Fruit fly (Drosophila melanogaster): ENCODE results near the gene Ns3.

Ns3 gene

DNA sequence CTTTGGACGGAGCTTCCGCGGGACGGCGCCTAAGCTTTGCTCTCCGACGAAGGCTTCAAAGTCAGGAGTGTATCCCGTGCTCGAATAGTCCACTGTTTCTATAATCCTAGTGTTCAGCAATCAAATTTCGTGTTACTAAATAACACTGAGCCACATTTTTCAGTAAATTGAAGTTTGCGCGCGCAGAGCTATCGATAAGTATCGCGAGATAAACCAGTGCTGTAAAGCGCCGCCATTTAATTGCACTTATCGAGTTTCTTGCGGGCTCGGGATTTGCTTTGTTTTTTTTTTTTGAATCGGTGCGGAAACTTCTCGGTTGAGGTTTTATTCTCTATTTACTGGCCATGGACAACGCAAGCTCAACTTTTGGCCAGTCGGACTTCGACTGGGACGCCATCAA, 12.8 kb upstream of the Ns3 start, which contains the start of the genes Rab27 and mei-38 (continued):
- TF ChIP-seq shn (GFP tag; optimal IDR thresholded peaks at IDR 0.05) = no peak
- no peak for TF ChIP-seq hb (GFP tag; IDR thresholded peaks at IDR 0.05; ENCODE audit: partially characterized antibody)
- TF ChIP-seq CG7745 (tag; optimal IDR thresholded peaks at IDR 0.05) = no peak
- peak; percentile 8 for TF ChIP-seq CoRest (tag; optimal IDR thresholded peaks at IDR 0.05)
- peak; percentile 65 for TF ChIP-seq sens (GFP tag)
- peak; percentile 70 for TF ChIP-seq pzg (GFP tag; optimal IDR thresholded peaks at IDR 0.05)
- TF ChIP-seq CG4820 (GFP tag; optimal IDR thresholded peaks at IDR 0.05) = peak; percentile 12
- TF ChIP-seq nmo (GFP tag; optimal IDR thresholded peaks at IDR 0.05) = no peak
- TF ChIP-seq gfzf (GFP tag; optimal IDR thresholded peaks at IDR 0.05) = peak; percentile 57
- no peak for TF ChIP-seq CG9817 (tag; optimal IDR thresholded peaks at IDR 0.05)
- no peak for TF ChIP-seq CG1529 (GFP tag; optimal IDR thresholded peaks at IDR 0.05)
- no peak for TF ChIP-seq CG17912 (GFP tag; optimal IDR thresholded peaks at IDR 0.05)
- no peak for TF ChIP-seq dan (GFP tag; IDR thresholded peaks at IDR 0.05)
- TF ChIP-seq Stat92E (GFP tag; optimal IDR thresholded peaks at IDR 0.05) = no peak
- TF ChIP-seq CG33213 (GFP tag; optimal IDR thresholded peaks at IDR 0.05) = no peak
- TF ChIP-seq ara (GFP tag; IDR thresholded peaks at IDR 0.05) = no peak
- TF ChIP-seq CG9437 (GFP tag; optimal IDR thresholded peaks at IDR 0.05) = no peak
- no peak for TF ChIP-seq sima (GFP tag; optimal IDR thresholded peaks at IDR 0.05)
- no peak for TF ChIP-seq Hmr (GFP tag; optimal IDR thresholded peaks at IDR 0.05)
- no peak for TF ChIP-seq Nf-YA (GFP tag; IDR thresholded peaks at IDR 0.05)
- peak; percentile 47; the same call in 1 of the 2 replicates for TF ChIP-seq CG10321 (GFP tag; IDR thresholded peaks at IDR 0.05)
- TF ChIP-seq CkIIα-i1 (GFP tag; IDR thresholded peaks at IDR 0.05) = no peak
- TF ChIP-seq CG11504 (tag; optimal IDR thresholded peaks at IDR 0.05) = no peak
- TF ChIP-seq so (GFP tag; IDR thresholded peaks at IDR 0.05) = no peak
- no peak for TF ChIP-seq maf-S (GFP tag; optimal IDR thresholded peaks at IDR 0.05)
- TF ChIP-seq Eip74EF (GFP tag; optimal IDR thresholded peaks at IDR 0.05) = no peak
- TF ChIP-seq Sox102F (GFP tag; optimal IDR thresholded peaks at IDR 0.05) = no peak
- no peak for TF ChIP-seq Sox100B (GFP tag; optimal IDR thresholded peaks at IDR 0.05)
- no peak for TF ChIP-seq CG17361 (GFP tag; IDR thresholded peaks at IDR 0.05)
- no peak for TF ChIP-seq pita (GFP tag; optimal IDR thresholded peaks at IDR 0.05)
- peak; percentile 8; the same call in 1 of the 3 replicates for TF ChIP-seq row (GFP tag; IDR thresholded peaks at IDR 0.05)
- TF ChIP-seq z (GFP tag; IDR thresholded peaks at IDR 0.05) = no peak
- no peak for TF ChIP-seq al (GFP tag; IDR thresholded peaks at IDR 0.05)
- TF ChIP-seq Oli (tag; optimal IDR thresholded peaks at IDR 0.05) = no peak
- TF ChIP-seq wor (GFP tag; IDR thresholded peaks at IDR 0.05) = no peak
- no peak for TF ChIP-seq CG10147 (GFP tag; optimal IDR thresholded peaks at IDR 0.05)
- TF ChIP-seq CG2712 (tag; optimal IDR thresholded peaks at IDR 0.05) = no peak
- no peak for TF ChIP-seq CG3726 (GFP tag; IDR thresholded peaks at IDR 0.05)
- TF ChIP-seq lbe (GFP tag; optimal IDR thresholded peaks at IDR 0.05) = peak; percentile 4
- no peak for TF ChIP-seq CG1024 (GFP tag; IDR thresholded peaks at IDR 0.05)
- TF ChIP-seq Bgb (GFP tag; IDR thresholded peaks at IDR 0.05; ENCODE audit: partially characterized antibody) = peak; percentile 75
- no peak for TF ChIP-seq CG34422 (GFP tag; IDR thresholded peaks at IDR 0.05)
- peak; percentile 3 for TF ChIP-seq bab2 (GFP tag; optimal IDR thresholded peaks at IDR 0.05)
- TF ChIP-seq CG9727 (GFP tag; optimal IDR thresholded peaks at IDR 0.05) = no peak
- TF ChIP-seq Dp (GFP tag; optimal IDR thresholded peaks at IDR 0.05) = peak; percentile 93
- no peak for TF ChIP-seq CG13123 (GFP tag; optimal IDR thresholded peaks at IDR 0.05)
- no peak for TF ChIP-seq lola (GFP tag; optimal IDR thresholded peaks at IDR 0.05)
- TF ChIP-seq CG2875 (GFP tag; optimal IDR thresholded peaks at IDR 0.05) = no peak
- no peak for TF ChIP-seq da (GFP tag; optimal IDR thresholded peaks at IDR 0.05)
- TF ChIP-seq CG3407 (GFP tag; optimal IDR thresholded peaks at IDR 0.05) = no peak
- no peak for TF ChIP-seq org-1 (GFP tag; optimal IDR thresholded peaks at IDR 0.05)

Data from whole organism, embryonic.